Worm (Caenorhabditis elegans): ENCODE measurements around the gene T18D3.6.
A peak's percentile ranks its signal among the peaks of the same experiment; 100 is the strongest.

T18D3.6 gene

DNA sequence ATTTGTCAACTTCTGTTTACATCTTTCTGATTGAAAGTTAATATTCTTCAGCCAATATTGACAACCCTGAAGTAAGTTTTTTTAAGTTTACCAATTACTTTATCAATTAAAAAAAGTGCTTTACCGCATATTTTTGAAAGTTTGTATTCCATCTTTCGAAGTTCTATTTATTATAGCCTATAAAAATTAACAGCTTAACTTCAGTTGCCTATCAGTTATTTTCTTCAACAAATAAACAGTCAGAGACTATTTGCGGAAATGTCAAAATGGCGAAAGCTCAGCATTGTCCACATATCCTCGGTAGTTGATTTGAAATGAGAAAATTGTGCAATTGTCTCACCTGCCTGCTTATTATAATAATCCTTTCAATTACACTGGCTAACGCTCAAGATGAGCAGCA lies 13.8 kb downstream of the T18D3.6 start, which contains the start of gene T18D3.5:
Gene T18D3.5, plus strand, starts transcription at position 301 of the 400 bp plus-strand sequence.
- TF ChIP-seq zim-3 (tag; optimal IDR thresholded peaks at IDR 0.05) = no peak
- TF ChIP-seq efl-1 (GFP tag; optimal IDR thresholded peaks at IDR 0.05) = no peak
- no peak for TF ChIP-seq F10E7.11 (tag; optimal IDR thresholded peaks at IDR 0.05)
- TF ChIP-seq nhr-80 (tag; optimal IDR thresholded peaks at IDR 0.05) = no peak
- no peak for TF ChIP-seq B0261.1 (tag; optimal IDR thresholded peaks at IDR 0.05)
- no peak for TF ChIP-seq fkh-3 (tag; optimal IDR thresholded peaks at IDR 0.05)
- TF ChIP-seq D2030.7 (GFP tag; IDR thresholded peaks at IDR 0.05) = no peak
- no peak for TF ChIP-seq F57C9.4 (tag; optimal IDR thresholded peaks at IDR 0.05)
- no peak for TF ChIP-seq Y53G8AR.9 (GFP tag; conservative IDR thresholded peaks at IDR 0.05)
- TF ChIP-seq F52B5.7 (tag; optimal IDR thresholded peaks at IDR 0.05) = no peak
- TF ChIP-seq ZK185.1 (tag; optimal IDR thresholded peaks at IDR 0.05; ENCODE audit: poor library complexity, severe bottlenecking) = no peak
- TF ChIP-seq lir-1 (GFP tag; conservative IDR thresholded peaks at IDR 0.05) = no peak
- no peak for TF ChIP-seq B0019.2 (GFP tag; conservative IDR thresholded peaks at IDR 0.05)

DNA sequence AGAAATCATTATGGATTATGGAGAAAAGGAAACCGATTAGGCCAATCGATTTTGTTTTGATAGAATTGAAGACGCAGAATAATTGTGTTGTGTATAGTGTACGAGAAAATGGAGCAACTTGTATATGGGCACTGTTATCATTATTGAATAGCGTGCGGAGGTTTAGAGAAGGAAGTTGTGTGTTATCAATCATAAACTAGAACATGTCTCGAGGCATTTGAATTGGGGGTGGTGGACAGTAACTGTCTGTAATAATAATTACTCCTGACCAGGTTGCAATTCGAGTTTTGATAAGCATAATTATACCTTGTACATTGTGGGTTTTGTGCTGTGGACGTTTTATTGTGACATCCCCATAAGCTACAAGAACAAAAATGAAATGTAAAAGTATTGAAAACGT lies 17.1 kb downstream of the T18D3.6 start, which contains the start of gene cdf-2:
Gene cdf-2, minus strand, starts transcription at position 149 of the 400 bp plus-strand sequence.
- TF ChIP-seq D2030.7 (GFP tag; IDR thresholded peaks at IDR 0.05) (no peak), ztf-3 (GFP tag; optimal IDR thresholded peaks at IDR 0.05) (no peak), egrh-3 (GFP tag; IDR thresholded peaks at IDR 0.05) (no peak), nhr-80 (tag; optimal IDR thresholded peaks at IDR 0.05) (peak; percentile 67), egl-18 (GFP tag; IDR thresholded peaks at IDR 0.05) (no peak)

ce11 chrX:12467660-12468111 lies 18.0 kb downstream of the T18D3.6 start, which contains the start of gene myo-2:
TSS of gene myo-2 (plus strand) at chrX:12468061.
- TF ChIP-seq nhr-80 (tag; optimal IDR thresholded peaks at IDR 0.05) (no peak), zfh-2 (GFP tag; conservative IDR thresholded peaks at IDR 0.05) (peak; percentile 60)

ce11 chrX:12469846-12470245 lies 20.2 kb downstream of the T18D3.6 start:
- TF ChIP-seq dpff-1 (tag; optimal IDR thresholded peaks at IDR 0.05) (no peak), ekl-4 (GFP tag; IDR thresholded peaks at IDR 0.05) (no peak), F23B12.7 (tag; optimal IDR thresholded peaks at IDR 0.05; ENCODE audit: insufficient read depth) (no peak), attf-6 (GFP tag; IDR thresholded peaks at IDR 0.05) (no peak), lsl-1 (GFP tag; optimal IDR thresholded peaks at IDR 0.05) (no peak), T26A5.8 (tag; optimal IDR thresholded peaks at IDR 0.05) (no peak), xnd-1 (tag; optimal IDR thresholded peaks at IDR 0.05) (no peak), ccch-3 (GFP tag; optimal IDR thresholded peaks at IDR 0.05) (no peak), ztf-28 (GFP tag; IDR thresholded peaks at IDR 0.05) (no peak), snpc-1.1 (tag; optimal IDR thresholded peaks at IDR 0.05; ENCODE audit: insufficient read depth) (no peak), hlh-26 (GFP tag; conservative IDR thresholded peaks at IDR 0.05) (no peak), K12H6.12 (tag; optimal IDR thresholded peaks at IDR 0.05) (no peak), let-607 (tag; optimal IDR thresholded peaks at IDR 0.05) (no peak), akir-1 (GFP tag; optimal IDR thresholded peaks at IDR 0.05) (no peak), sea-2 (GFP tag; IDR thresholded peaks at IDR 0.05) (no peak)

DNA sequence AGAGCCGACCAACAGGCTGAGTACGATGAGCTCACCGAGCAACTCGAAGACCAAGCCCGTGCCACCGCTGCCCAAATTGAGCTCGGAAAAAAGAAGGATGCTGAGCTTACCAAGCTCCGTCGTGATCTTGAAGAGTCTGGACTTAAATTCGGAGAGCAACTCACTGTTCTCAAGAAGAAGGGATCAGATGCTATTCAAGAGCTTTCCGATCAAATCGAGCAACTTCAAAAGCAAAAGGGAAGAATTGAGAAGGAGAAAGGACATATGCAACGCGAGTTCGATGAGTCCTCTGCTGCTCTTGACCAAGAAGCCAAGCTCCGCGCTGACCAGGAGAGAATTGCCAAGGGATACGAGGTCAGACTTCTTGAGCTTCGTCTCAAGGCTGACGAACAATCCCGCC lies 22.5 kb downstream of the T18D3.6 start:
- no peak for TF ChIP-seq ztf-25 (GFP tag; IDR thresholded peaks at IDR 0.05)
- no peak for TF ChIP-seq D2030.7 (GFP tag; IDR thresholded peaks at IDR 0.05)
- no peak for TF ChIP-seq B0035.1 (tag; optimal IDR thresholded peaks at IDR 0.05)
- no peak for TF ChIP-seq F52B5.7 (tag; optimal IDR thresholded peaks at IDR 0.05)
- TF ChIP-seq pha-4 (tag; optimal IDR thresholded peaks at IDR 0.05) = no peak
- no peak for TF ChIP-seq T07F8.4 (tag; optimal IDR thresholded peaks at IDR 0.05)
- TF ChIP-seq ama-1 (optimal IDR thresholded peaks at IDR 0.05) = no peak
- no peak for TF ChIP-seq ama-1 (GFP tag; optimal IDR thresholded peaks at IDR 0.05)
- TF ChIP-seq B0261.1 (tag; optimal IDR thresholded peaks at IDR 0.05) = no peak
- TF ChIP-seq Y79H2A.3 (GFP tag; conservative IDR thresholded peaks at IDR 0.05) = no peak
- TF ChIP-seq pbrm-1 (GFP tag; IDR thresholded peaks at IDR 0.05) = no peak
- no peak for TF ChIP-seq lsl-1 (GFP tag; optimal IDR thresholded peaks at IDR 0.05)
- no peak for TF ChIP-seq nhr-80 (tag; optimal IDR thresholded peaks at IDR 0.05)
- TF ChIP-seq C17E4.6 (GFP tag; IDR thresholded peaks at IDR 0.05) = no peak
- TF ChIP-seq aptf-2 (GFP tag; conservative IDR thresholded peaks at IDR 0.05) = no peak
- no peak for TF ChIP-seq K12H6.12 (tag; optimal IDR thresholded peaks at IDR 0.05)

Data from whole organism, young adult.